Worm (Caenorhabditis elegans): Measurements from ENCODE around the gene Y43B11AL.1.

- TF ChIP-seq med-1 (GFP tag; optimal IDR thresholded peaks at IDR 0.05; ENCODE audit: insufficient read depth) (no peak), T22C8.4 (GFP tag; IDR thresholded peaks at IDR 0.05) (no peak), tab-1 (GFP tag; IDR thresholded peaks at IDR 0.05) (no peak), flt-1 (GFP tag; IDR thresholded peaks at IDR 0.05) (no peak), ztf-29 (GFP tag; IDR thresholded peaks at IDR 0.05) (no peak)
Measured at ce11 chrIV:7051515-7051914, 13.6 kb upstream of the Y43B11AL.1 start.
